Worm (Caenorhabditis elegans): Measurements from ENCODE around the gene R13A1.10.

R13A1.10 gene

DNA sequence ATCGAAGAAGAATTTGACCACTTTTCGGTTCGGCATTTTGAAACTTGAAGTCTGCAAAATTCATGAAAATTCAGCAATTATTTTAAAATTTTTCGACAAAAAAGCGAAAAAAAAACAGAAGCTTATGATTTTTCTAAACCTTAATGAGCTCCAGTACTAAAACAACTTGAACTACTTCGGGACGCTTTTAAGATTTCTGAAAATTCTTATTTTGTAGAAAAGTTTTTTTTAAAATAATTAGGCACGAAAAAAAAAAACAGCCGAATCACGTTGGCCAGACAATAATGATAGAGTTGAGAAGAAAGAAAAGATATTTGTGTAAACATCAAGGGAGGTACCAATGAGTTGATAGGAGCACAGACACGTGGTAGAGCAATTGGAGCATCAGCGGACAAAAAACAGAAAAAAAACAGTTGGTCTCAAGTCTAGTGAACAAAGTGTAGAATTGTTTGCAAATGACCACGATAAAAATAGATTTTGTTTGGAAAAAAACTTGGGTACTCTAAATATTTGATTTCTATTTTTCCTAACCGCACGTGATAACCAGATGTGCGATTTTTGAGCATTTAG lies 15.3 kb upstream of the R13A1.10 start, which contains the start of gene gstk-2:
TSS of gene gstk-2 (minus strand) at position 51 of the 570 bp plus-strand sequence.
- no peak for TF ChIP-seq hlh-4 (tag; optimal IDR thresholded peaks at IDR 0.05)
- TF ChIP-seq efl-1 (optimal IDR thresholded peaks at IDR 0.05) = no peak
- TF ChIP-seq efl-1 (GFP tag; optimal IDR thresholded peaks at IDR 0.05 in 1 of 2) = no peak
- TF ChIP-seq isw-1 (GFP tag; IDR thresholded peaks at IDR 0.05) = no peak
- TF ChIP-seq sup-37 (GFP tag; optimal IDR thresholded peaks at IDR 0.05) = no peak
- no peak for TF ChIP-seq ceh-90 (tag; optimal IDR thresholded peaks at IDR 0.05)
- TF ChIP-seq alr-1 (tag; optimal IDR thresholded peaks at IDR 0.05; ENCODE audit: borderline replicate concordance) = no peak
- TF ChIP-seq ets-5 (GFP tag; IDR thresholded peaks at IDR 0.05) = no peak
- TF ChIP-seq grh-1 (GFP tag; IDR thresholded peaks at IDR 0.05) = no peak
- no peak for TF ChIP-seq aha-1 (tag; optimal IDR thresholded peaks at IDR 0.05)
- peak; percentile 15 for TF ChIP-seq elt-2 (tag; optimal IDR thresholded peaks at IDR 0.05)
- peak; percentile 14 for TF ChIP-seq C16A3.4 (tag; optimal IDR thresholded peaks at IDR 0.05)
- TF ChIP-seq rnt-1 (tag; optimal IDR thresholded peaks at IDR 0.05) = peak; percentile 59
- TF ChIP-seq zag-1 (tag; optimal IDR thresholded peaks at IDR 0.05) = no peak
- no peak for TF ChIP-seq nhr-76 (tag; optimal IDR thresholded peaks at IDR 0.05)
- no peak for TF ChIP-seq skn-1 (tag; optimal IDR thresholded peaks at IDR 0.05)
- TF ChIP-seq blmp-1 (tag; optimal IDR thresholded peaks at IDR 0.05) = no peak
- no peak for TF ChIP-seq pax-3 (tag; optimal IDR thresholded peaks at IDR 0.05)
- TF ChIP-seq nhr-47 (tag; optimal IDR thresholded peaks at IDR 0.05) = no peak
- no peak for TF ChIP-seq irx-1 (tag; optimal IDR thresholded peaks at IDR 0.05)
- no peak for TF ChIP-seq hlh-17 (GFP tag; optimal IDR thresholded peaks at IDR 0.05; ENCODE audit: borderline replicate concordance)
- no peak for TF ChIP-seq nhr-84 (tag; optimal IDR thresholded peaks at IDR 0.05)
- no peak for TF ChIP-seq mep-1 (tag; optimal IDR thresholded peaks at IDR 0.05)
- no peak for TF ChIP-seq F16B12.6 (tag; optimal IDR thresholded peaks at IDR 0.05)
- TF ChIP-seq lin-13 (GFP tag; optimal IDR thresholded peaks at IDR 0.05) = no peak
- no peak for TF ChIP-seq sptf-1 (tag; optimal IDR thresholded peaks at IDR 0.05)
- TF ChIP-seq pqm-1 (tag; optimal IDR thresholded peaks at IDR 0.05) = no peak
- no peak; the same call in 1 of the 2 replicates for TF ChIP-seq nhr-19 (GFP tag; conservative IDR thresholded peaks at IDR 0.05)
- peak; percentile 29 for TF ChIP-seq tbx-2 (tag; optimal IDR thresholded peaks at IDR 0.05)
- TF ChIP-seq nhr-90 (tag; optimal IDR thresholded peaks at IDR 0.05; ENCODE audit: poor library complexity) = no peak
- no peak for TF ChIP-seq jun-1 (tag; optimal IDR thresholded peaks at IDR 0.05)
- TF ChIP-seq snpc-4 (tag; optimal IDR thresholded peaks at IDR 0.05) = no peak
- no peak for TF ChIP-seq mab-9 (GFP tag; IDR thresholded peaks at IDR 0.05)
- no peak for TF ChIP-seq zip-4 (GFP tag; optimal IDR thresholded peaks at IDR 0.05)
- TF ChIP-seq ceh-8 (GFP tag; optimal IDR thresholded peaks at IDR 0.05) = no peak
- no peak for TF ChIP-seq vab-15 (tag; optimal IDR thresholded peaks at IDR 0.05)
- TF ChIP-seq fos-1 (tag; optimal IDR thresholded peaks at IDR 0.05) = no peak
- no peak for TF ChIP-seq nhr-77 (tag; optimal IDR thresholded peaks at IDR 0.05)
- no peak for TF ChIP-seq nhr-237 (tag; optimal IDR thresholded peaks at IDR 0.05)
- no peak for TF ChIP-seq fkh-10 (GFP tag; optimal IDR thresholded peaks at IDR 0.05)
- TF ChIP-seq ces-1 (GFP tag; optimal IDR thresholded peaks at IDR 0.05) = no peak
- TF ChIP-seq dpl-1 (GFP tag; optimal IDR thresholded peaks at IDR 0.05) = no peak
- no peak for TF ChIP-seq sox-4 (tag; optimal IDR thresholded peaks at IDR 0.05)
- TF ChIP-seq nhr-11 (tag; optimal IDR thresholded peaks at IDR 0.05) = no peak
- no peak for TF ChIP-seq ceh-88 (GFP tag; IDR thresholded peaks at IDR 0.05)
- no peak for TF ChIP-seq egl-13 (tag; optimal IDR thresholded peaks at IDR 0.05)
- no peak for TF ChIP-seq xbp-1 (tag; optimal IDR thresholded peaks at IDR 0.05)
- peak; percentile 53 for TF ChIP-seq nhr-20 (tag; optimal IDR thresholded peaks at IDR 0.05)
- peak; percentile 74 for TF ChIP-seq nhr-71 (tag; optimal IDR thresholded peaks at IDR 0.05)
- no peak for TF ChIP-seq Y116A8C.19 (tag; optimal IDR thresholded peaks at IDR 0.05; ENCODE audit: borderline replicate concordance)
- TF ChIP-seq C34B4.2 (tag; optimal IDR thresholded peaks at IDR 0.05) = no peak
- TF ChIP-seq fkh-8 (tag; optimal IDR thresholded peaks at IDR 0.05) = no peak
- TF ChIP-seq lin-35 (GFP tag; optimal IDR thresholded peaks at IDR 0.05) = peak in 1 of 2 experiments; percentile 10
- TF ChIP-seq lsy-2 (tag; optimal IDR thresholded peaks at IDR 0.05) = peak in 1 of 2 experiments; percentile 37

All from whole organism, L1 larva.